Fruit fly (Drosophila melanogaster) whole organism, prepupa: ENCODE measurements around the gene CG34247.

Experiments
- Blimp-1 ChIP-seq: fragments of 200-800 bp; sonication (Bioruptor generic); optimal IDR thresholded peaks from 3 replicates; lab custom pipeline; 2017; ENCODE audit warnings: missing biosample characterization, missing genetic modification characterization, mild to moderate bottlenecking, moderate library complexity, missing genetic modification reagents
- CG10631 ChIP-seq: fragments of 200-800 bp; sonication (Bioruptor generic); optimal IDR thresholded peaks from 2 replicates; lab custom pipeline; 2016; ENCODE audit warnings: missing biosample characterization, missing genetic modification characterization
- CG10669 ChIP-seq: fragments of 200-800 bp; sonication (Bioruptor generic); optimal IDR thresholded peaks from 3 replicates; lab custom pipeline; 2018; ENCODE audit warnings: missing biosample characterization, mild to moderate bottlenecking, missing genetic modification characterization, moderate library complexity
- CG11294 ChIP-seq: fragments of 200-800 bp; sonication (Bioruptor generic); IDR thresholded peaks from 2 replicates; pipeline ENCODE4 v1.3.6; 2022; ENCODE audit warnings: missing biosample characterization, missing genetic modification characterization
- CG11762 ChIP-seq: fragments of 200-800 bp; sonication (Bioruptor generic); optimal IDR thresholded peaks from 3 replicates; lab custom pipeline; 2016; ENCODE audit warnings: missing biosample characterization, missing genetic modification characterization; ENCODE audit not compliant: insufficient read depth
- CG1621 ChIP-seq: fragments of 200-800 bp; sonication (Bioruptor generic); optimal IDR thresholded peaks from 3 replicates; lab custom pipeline; 2018; ENCODE audit warnings: missing biosample characterization, mild to moderate bottlenecking, missing genetic modification characterization
- CG3032 ChIP-seq: fragments of 200-800 bp; optimal IDR thresholded peaks from 2 replicates; lab custom pipeline; 2019; ENCODE audit warnings: missing biosample characterization, mild to moderate bottlenecking, missing genetic modification characterization, moderate library complexity
- CG31627 ChIP-seq: fragments of 200-800 bp; sonication (Bioruptor generic); optimal IDR thresholded peaks from 3 replicates; lab custom pipeline; 2016; ENCODE audit warnings: missing biosample characterization, missing genetic modification characterization
- CG32006 ChIP-seq: fragments of 200-800 bp; sonication (Bioruptor generic); optimal IDR thresholded peaks from 3 replicates; lab custom pipeline; 2017; ENCODE audit warnings: missing biosample characterization, mild to moderate bottlenecking, missing genetic modification characterization
- CG34406 ChIP-seq: fragments of 200-800 bp; sonication (Bioruptor generic); optimal IDR thresholded peaks from 3 replicates; lab custom pipeline; 2016; ENCODE audit warnings: missing biosample characterization, missing genetic modification characterization
- CG3919 ChIP-seq: fragments of 200-800 bp; sonication (Bioruptor generic); optimal IDR thresholded peaks from 3 replicates; lab custom pipeline; 2016; ENCODE audit warnings: missing biosample characterization, missing genetic modification characterization
- CG6276 ChIP-seq: fragments of 200-800 bp; sonication (Bioruptor generic); optimal IDR thresholded peaks from 2 replicates; lab custom pipeline; 2017; ENCODE audit warnings: missing biosample characterization, mild to moderate bottlenecking, missing genetic modification characterization
- CG6808 ChIP-seq: fragments of 200-800 bp; sonication (Bioruptor generic); optimal IDR thresholded peaks from 3 replicates; lab custom pipeline; 2017; ENCODE audit warnings: missing biosample characterization, missing genetic modification characterization, mild to moderate bottlenecking, moderate library complexity, missing genetic modification reagents
- CG8632 ChIP-seq: fragments of 200-800 bp; sonication (Bioruptor generic); optimal IDR thresholded peaks from 3 replicates; lab custom pipeline; 2016; ENCODE audit warnings: missing biosample characterization, missing genetic modification characterization
- CG9139 ChIP-seq: fragments of 200-800 bp; sonication (Bioruptor generic); optimal IDR thresholded peaks from 3 replicates; lab custom pipeline; 2017; ENCODE audit warnings: missing biosample characterization, mild to moderate bottlenecking, missing genetic modification characterization
- Eip78C ChIP-seq: fragments of 200-800 bp; sonication (Bioruptor generic); peaks from one replicate; lab custom pipeline; 2016; ENCODE audit warnings: missing biosample characterization, missing genetic modification characterization
- Eip93F ChIP-seq: fragments of 200-800 bp; sonication (Bioruptor generic); optimal IDR thresholded peaks from 2 replicates; lab custom pipeline; 2016; ENCODE audit warnings: missing biosample characterization, mild to moderate bottlenecking, missing genetic modification characterization
- Ets21C ChIP-seq: fragments of 200-800 bp; sonication (Bioruptor generic); optimal IDR thresholded peaks from 3 replicates; lab custom pipeline; 2016; ENCODE audit warnings: missing biosample characterization, missing genetic modification characterization
- Ets96B ChIP-seq: fragments of 200-800 bp; optimal IDR thresholded peaks from 2 replicates; lab custom pipeline; 2019; ENCODE audit warnings: missing biosample characterization, mild to moderate bottlenecking, missing genetic modification characterization, moderate library complexity
- Gug ChIP-seq: fragments of 200-800 bp; sonication (Bioruptor generic); IDR thresholded peaks from 2 replicates; pipeline ENCODE4 v1.3.6; 2022; ENCODE audit warnings: missing biosample characterization, missing genetic modification characterization
- Hr39 ChIP-seq: fragments of 200-800 bp; sonication (Bioruptor generic); optimal IDR thresholded peaks from 2 replicates; lab custom pipeline; 2016; ENCODE audit warnings: missing biosample characterization, missing genetic modification characterization
- Hr4 ChIP-seq: fragments of 200-800 bp; sonication (Bioruptor generic); optimal IDR thresholded peaks from 3 replicates; lab custom pipeline; 2016; ENCODE audit warnings: missing biosample characterization, missing genetic modification characterization
- Lpt ChIP-seq: fragments of 200-800 bp; sonication (Bioruptor generic); optimal IDR thresholded peaks from 3 replicates; lab custom pipeline; 2016; ENCODE audit warnings: missing biosample characterization, missing genetic modification characterization
- OdsH ChIP-seq: fragments of 200-800 bp; sonication (Bioruptor generic); optimal IDR thresholded peaks from 3 replicates; lab custom pipeline; 2016; ENCODE audit warnings: missing biosample characterization, missing genetic modification characterization
- Smox ChIP-seq: fragments of 200-800 bp; sonication (Bioruptor generic); optimal IDR thresholded peaks from 3 replicates; lab custom pipeline; 2016; ENCODE audit warnings: missing biosample characterization, missing genetic modification characterization
- Sox102F ChIP-seq: fragments of 200-800 bp; sonication (Bioruptor generic); optimal IDR thresholded peaks from 2 replicates; lab custom pipeline; 2016; ENCODE audit warnings: missing biosample characterization, mild to moderate bottlenecking, missing genetic modification characterization
- Sox14 ChIP-seq: fragments of 200-800 bp; sonication (Bioruptor generic); optimal IDR thresholded peaks from 3 replicates; lab custom pipeline; 2016; ENCODE audit warnings: missing biosample characterization, missing genetic modification characterization
- Sox15 ChIP-seq: fragments of 200-800 bp; sonication (Bioruptor generic); optimal IDR thresholded peaks from 3 replicates; lab custom pipeline; 2016; ENCODE audit warnings: missing biosample characterization, missing genetic modification characterization
- acj6 ChIP-seq: fragments of 200-800 bp; sonication (Bioruptor generic); optimal IDR thresholded peaks from 3 replicates; lab custom pipeline; 2016; ENCODE audit warnings: missing biosample characterization, missing genetic modification characterization
- fd59A ChIP-seq: fragments of 200-800 bp; sonication (Bioruptor generic); optimal IDR thresholded peaks from 2 replicates; lab custom pipeline; 2017; ENCODE audit warnings: missing biosample characterization, mild to moderate bottlenecking, missing genetic modification characterization, missing genetic modification reagents
- pdm3 ChIP-seq: fragments of 200-800 bp; sonication (Bioruptor generic); optimal IDR thresholded peaks from 3 replicates; lab custom pipeline; 2016; ENCODE audit warnings: missing biosample characterization, missing genetic modification characterization
- salr ChIP-seq, 2 experiments: fragments of 200-800 bp; sonication (Bioruptor generic); optimal IDR thresholded peaks; 3 replicates each; lab custom pipeline; 2016 to 2018; ENCODE audit warnings: missing biosample characterization in 2 of 2, missing genetic modification characterization in 2 of 2, mild to moderate bottlenecking in 1 of 2
- spab ChIP-seq: fragments of 200-800 bp; sonication (Bioruptor generic); optimal IDR thresholded peaks from 2 replicates; lab custom pipeline; 2017; ENCODE audit warnings: missing biosample characterization, mild to moderate bottlenecking, missing genetic modification characterization, missing genetic modification reagents
- ss ChIP-seq, 2 experiments: fragments of 200-800 bp; sonication (Bioruptor generic); optimal IDR thresholded peaks; 2 replicates in 1 of 2; 3 replicates in 1 of 2; lab custom pipeline; 2017 to 2018; ENCODE audit warnings: mild to moderate bottlenecking in 2 of 2, missing biosample characterization in 2 of 2, missing genetic modification characterization in 2 of 2, moderate library complexity in 1 of 2
- svp ChIP-seq: fragments of 200-800 bp; sonication (Bioruptor generic); peaks from one replicate; lab custom pipeline; 2016; ENCODE audit warnings: missing biosample characterization, missing genetic modification characterization
- vri ChIP-seq: fragments of 200-800 bp; sonication (Bioruptor generic); optimal IDR thresholded peaks from 3 replicates; lab custom pipeline; 2016; ENCODE audit warnings: missing biosample characterization, mild to moderate bottlenecking, missing genetic modification characterization

The CG34247 gene

DNA sequence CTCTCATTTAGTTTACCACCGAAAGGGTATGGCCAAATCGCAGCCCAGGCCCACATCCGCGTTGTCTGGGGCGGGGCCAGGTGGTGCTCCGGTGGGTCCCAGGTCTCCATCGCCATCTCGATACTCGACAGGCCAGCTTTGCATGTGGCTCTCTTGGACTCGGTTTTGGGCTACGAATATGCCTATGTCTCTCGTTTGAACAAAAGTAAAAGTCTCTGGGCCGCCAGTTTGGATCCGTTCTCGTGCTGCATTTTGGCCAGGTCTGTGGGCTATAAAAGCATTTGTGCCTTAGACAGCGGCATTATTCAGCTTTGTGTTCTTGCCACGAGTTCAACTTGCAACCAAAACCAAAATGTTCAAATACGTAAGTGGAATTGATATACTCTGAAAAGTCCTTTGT, 15.7 kb upstream of the CG34247 start, which contains the start of gene CG13065:
Gene CG13065 (plus strand): TSS at position 301 of the 400 bp plus-strand sequence.
- no peak for TF ChIP-seq Ets21C (GFP tag; lab: Kevin White, UChicago)
- TF ChIP-seq pdm3 (GFP tag; lab: Kevin White, UChicago): no peak
- no peak for TF ChIP-seq salr (GFP tag; optimal IDR thresholded peaks at IDR 0.05; lab: Kevin White, UChicago)
- TF ChIP-seq CG32006: no peak
- TF ChIP-seq CG8632 (GFP tag; lab: Kevin White, UChicago): no peak
- no peak for TF ChIP-seq vri (GFP tag; lab: Kevin White, UChicago)

DNA sequence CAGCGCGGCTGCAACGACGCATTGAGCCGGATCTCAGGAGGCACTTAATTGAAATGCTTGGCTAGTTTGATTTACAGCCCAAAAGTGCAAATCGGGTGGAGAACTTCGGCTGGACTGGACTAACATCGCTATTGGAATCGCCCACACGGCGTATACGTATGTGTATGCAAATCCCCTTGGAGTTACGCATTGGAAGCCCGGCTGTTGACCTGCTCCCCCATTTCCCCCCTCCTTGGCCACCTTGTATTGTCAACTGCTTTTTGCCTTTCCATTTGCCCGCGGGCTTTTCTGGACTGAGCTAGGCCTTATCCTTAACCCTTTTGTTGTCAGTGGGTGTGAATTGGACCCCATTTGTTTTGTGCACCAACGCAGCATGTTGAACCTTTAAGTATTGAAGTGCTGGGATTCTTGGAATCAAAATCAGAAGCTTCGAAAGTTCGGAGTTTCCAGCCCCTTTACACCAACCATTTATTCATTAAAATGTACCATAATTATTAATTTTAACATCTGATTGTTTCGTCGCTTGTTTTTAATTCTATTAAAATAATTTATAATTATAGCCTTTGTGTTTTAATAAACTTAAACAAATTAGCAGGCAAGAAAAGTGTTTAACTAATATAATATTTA, 14.1 kb upstream of the CG34247 start:
- TF ChIP-seq CG1621 (tag; lab: Kevin White, UChicago) (no peak), spab (peak; percentile 16), CG32006 (peak; percentile 20), fd59A (GFP tag; lab: Kevin White, UChicago) (peak; percentile 9), CG10669 (GFP tag; lab: Kevin White, UChicago) (peak; percentile 6), CG8632 (GFP tag; lab: Kevin White, UChicago) (no peak), CG6808 (GFP tag; lab: Kevin White, UChicago) (peak; percentile 44), CG3032 (tag; lab: Kevin White, UChicago) (peak; percentile 51), svp (GFP tag; lab: Kevin White, UChicago) (peak; percentile 17), Ets96B (tag; lab: Kevin White, UChicago) (peak; percentile 37), CG6276 (GFP tag; lab: Kevin White, UChicago) (no peak), Eip78C (GFP tag; lab: Kevin White, UChicago) (peak; percentile 68)
- TF ChIP-seq, all 60 proteins: peak for 9

DNA sequence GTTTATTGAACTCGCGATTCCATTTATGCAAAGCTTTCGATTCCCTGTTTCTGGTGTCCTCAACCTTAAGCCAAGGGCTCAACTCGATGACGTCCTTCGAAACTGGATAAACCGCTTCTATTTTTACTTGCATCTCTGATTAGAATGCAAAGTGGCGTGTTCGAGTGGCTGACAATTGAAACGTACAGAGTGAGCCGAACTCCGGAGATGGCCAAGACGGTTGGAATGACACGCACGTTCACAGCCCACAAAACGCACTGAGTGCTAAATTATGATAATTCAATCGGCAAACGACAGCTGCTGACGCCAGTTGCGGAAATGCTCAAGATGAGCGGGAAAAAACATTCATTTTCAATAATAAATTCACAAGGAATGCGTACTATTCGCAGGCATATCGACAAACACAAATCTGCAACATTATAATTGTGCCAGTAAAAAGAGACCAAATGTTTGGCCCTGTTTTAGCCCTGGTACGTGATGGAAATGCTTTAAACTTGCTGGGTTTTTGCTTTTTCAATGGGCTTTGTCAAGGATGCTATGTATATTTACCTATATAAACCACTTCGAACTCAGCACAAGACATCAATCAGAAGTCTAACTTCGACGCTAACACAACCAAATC, 11.0 kb upstream of the CG34247 start, which contains the start of gene CG13066:
Gene CG13066 (plus strand): TSS at position 572 of the 622 bp plus-strand sequence.
- TF ChIP-seq CG10631 (GFP tag; lab: Kevin White, UChicago) (no peak), ss (GFP tag; optimal IDR thresholded peaks at IDR 0.05; lab: Kevin White, UChicago) (peak in 1 of 2 experiments; percentile 79)

DNA sequence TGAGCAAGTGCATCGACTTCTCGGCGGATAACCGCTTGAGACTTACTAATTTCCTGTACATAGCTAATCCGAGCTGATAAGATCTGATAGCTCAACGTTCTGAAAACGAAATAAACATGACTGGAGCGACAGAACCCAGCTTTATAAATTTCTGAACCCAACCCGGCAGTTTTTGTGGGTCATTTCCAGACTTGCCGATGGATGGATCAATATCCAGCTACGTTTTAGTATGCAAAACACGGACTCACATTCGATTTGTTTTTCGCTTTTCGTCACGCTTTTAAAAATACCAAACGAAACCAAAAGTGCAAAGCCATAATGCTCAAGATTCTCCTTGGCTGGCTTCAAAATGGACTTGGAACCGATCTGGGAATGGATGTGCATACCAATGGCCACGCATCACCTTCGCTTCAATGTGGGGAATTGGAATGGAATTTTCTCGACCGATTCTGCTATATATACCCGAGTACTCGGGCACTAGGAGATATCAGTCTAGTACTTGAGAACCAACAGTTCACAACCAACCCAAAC, 9.5 kb upstream of the CG34247 start, which contains the start of the genes CG34248 and CG13067:
Gene CG34248 (minus strand): TSS at position 101 of the 531 bp plus-strand sequence.
Gene CG13067 (plus strand): TSS at position 481 of the 531 bp plus-strand sequence.
- TF ChIP-seq svp (GFP tag; lab: Kevin White, UChicago): no peak
- no peak for TF ChIP-seq acj6
- no peak for TF ChIP-seq CG9139
- TF ChIP-seq CG1621 (tag; lab: Kevin White, UChicago): no peak
- no peak for TF ChIP-seq CG6808 (GFP tag; lab: Kevin White, UChicago)
- TF ChIP-seq Sox102F (GFP tag; lab: Kevin White, UChicago): no peak
- no peak for TF ChIP-seq CG10631 (GFP tag; lab: Kevin White, UChicago)
- no peak for TF ChIP-seq Hr4 (GFP tag; lab: Kevin White, UChicago)
- no peak for TF ChIP-seq Gug (GFP tag; lab: Robert Waterston, UW)
- TF ChIP-seq CG11762 (GFP tag; lab: Kevin White, UChicago): no peak
- TF ChIP-seq, all 60 proteins: peak for 0

DNA sequence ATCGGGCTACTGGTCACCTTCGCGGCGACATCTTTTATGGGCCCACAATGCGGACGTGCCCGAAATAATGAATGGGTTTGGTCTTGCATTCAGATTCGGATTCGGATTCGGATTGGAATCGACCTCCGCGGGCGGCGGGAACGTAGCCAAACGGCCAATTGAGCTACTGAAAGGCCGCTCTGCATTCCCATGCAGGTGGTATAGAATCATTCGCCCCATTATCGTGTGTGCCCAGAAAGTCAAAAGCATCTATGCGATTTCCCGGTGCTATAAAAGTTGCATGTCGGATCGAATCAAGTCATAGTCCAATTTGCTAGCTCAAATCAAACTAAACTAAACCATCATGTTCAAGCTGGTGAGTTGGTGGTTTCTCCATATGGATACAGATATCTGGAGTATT, 7.7 kb upstream of the CG34247 start, which contains the start of gene CG13068:
Gene CG13068 (plus strand): TSS at position 301 of the 400 bp plus-strand sequence.
- TF ChIP-seq Blimp-1 (GFP tag; lab: Kevin White, UChicago) (no peak), CG10669 (GFP tag; lab: Kevin White, UChicago) (no peak)

DNA sequence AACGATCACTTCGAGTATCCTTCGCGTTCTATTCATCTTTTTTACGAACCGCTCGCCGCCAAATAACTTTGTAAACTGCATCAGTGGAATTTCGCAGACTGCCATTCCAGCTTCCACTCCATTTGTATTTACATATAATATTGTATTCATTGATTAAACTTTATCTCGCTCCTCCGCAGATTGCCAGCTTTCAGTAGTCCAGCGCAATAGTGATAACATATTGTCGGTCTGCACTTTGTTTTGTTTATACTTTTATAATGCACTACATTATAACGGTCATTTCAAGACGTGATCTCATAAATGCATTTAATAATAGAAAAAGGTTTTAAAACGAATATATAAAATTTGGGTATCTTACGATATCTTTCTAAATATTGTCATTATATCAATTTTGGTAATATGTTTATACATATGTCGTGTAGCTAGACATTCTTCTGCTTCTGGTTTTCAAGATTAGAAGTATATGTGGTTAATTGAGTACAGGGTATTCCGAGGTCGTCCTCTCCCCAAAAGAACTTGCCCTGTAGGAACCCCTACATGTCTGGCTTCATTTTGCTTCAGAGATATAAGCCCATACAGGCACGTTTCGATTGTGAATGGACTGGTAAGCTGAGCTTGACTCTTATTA, 6.8 kb upstream of the CG34247 start, which contains the start of gene CG4950:
Gene CG4950 (minus strand): TSS at position 51 of the 628 bp plus-strand sequence.
- TF ChIP-seq Lpt (GFP tag; lab: Kevin White, UChicago): no peak
- TF ChIP-seq CG31627 (GFP tag; lab: Kevin White, UChicago): peak; percentile 8
- peak; percentile 8 for TF ChIP-seq acj6
- TF ChIP-seq CG6276 (GFP tag; lab: Kevin White, UChicago): peak; percentile 25
- peak; percentile 44 for TF ChIP-seq Sox14 (GFP tag; lab: Kevin White, UChicago)
- TF ChIP-seq CG11294 (GFP tag; lab: Robert Waterston, UW): no peak
- peak; percentile 32 for TF ChIP-seq Sox15 (GFP tag; lab: Kevin White, UChicago)
- no peak for TF ChIP-seq Eip93F
- no peak for TF ChIP-seq Ets21C (GFP tag; lab: Kevin White, UChicago)
- peak; percentile 34 for TF ChIP-seq OdsH (GFP tag; lab: Kevin White, UChicago)
- TF ChIP-seq vri (GFP tag; lab: Kevin White, UChicago): no peak
- TF ChIP-seq CG3919 (GFP tag; lab: Kevin White, UChicago): peak; percentile 29
- TF ChIP-seq CG10631 (GFP tag; lab: Kevin White, UChicago): no peak
- peak; percentile 11 for TF ChIP-seq Smox
- TF ChIP-seq Hr39 (GFP tag; lab: Kevin White, UChicago): peak; percentile 12
- TF ChIP-seq pdm3 (GFP tag; lab: Kevin White, UChicago): peak; percentile 47
- peak; percentile 25 for TF ChIP-seq CG34406 (GFP tag; lab: Kevin White, UChicago)
